Worm (Caenorhabditis elegans): ENCODE measurements around the gene srh-47.
"Not testable (repeated sequence)": the region's sequence is repeated elsewhere in the genome, so short reads cannot be mapped to it uniquely, and the experiment has no call there.

Gene srh-47

ce11 chrV:11290888-11291287, 9.6 kb downstream of the srh-47 start, which contains the start of gene C03E10.1:
Gene C03E10.1, plus strand, starts transcription at chrV:11291188.
- TF ChIP-seq dao-5 (tag; optimal IDR thresholded peaks at IDR 0.05) (no peak), W03F9.2 (tag; optimal IDR thresholded peaks at IDR 0.05) (no peak), him-1 (tag; optimal IDR thresholded peaks at IDR 0.05) (no peak)

ce11 chrV:11286114-11286513, 14.3 kb downstream of the srh-47 start, which contains the start of gene C03E10.3:
Gene C03E10.3, plus strand, starts transcription at chrV:11286414.
- not testable (repeated sequence) for TF ChIP-seq W03F9.2, dao-5, him-1 (tag; optimal IDR thresholded peaks at IDR 0.05)

ce11 chrV:11282272-11282671, 18.2 kb downstream of the srh-47 start, which contains the start of gene gly-20:
Gene gly-20, plus strand, starts transcription at chrV:11282572.
- no peak for TF ChIP-seq him-1 (tag; optimal IDR thresholded peaks at IDR 0.05)
- TF ChIP-seq W03F9.2 (tag; optimal IDR thresholded peaks at IDR 0.05), result no peak
- TF ChIP-seq dao-5 (tag; optimal IDR thresholded peaks at IDR 0.05), result no peak

ce11 chrV:11281414-11282209, 18.8 kb downstream of the srh-47 start:
- TF ChIP-seq him-1 (tag; optimal IDR thresholded peaks at IDR 0.05) (no peak), W03F9.2 (tag; optimal IDR thresholded peaks at IDR 0.05) (no peak), dao-5 (tag; optimal IDR thresholded peaks at IDR 0.05) (no peak)

- TF ChIP-seq W03F9.2 (tag; optimal IDR thresholded peaks at IDR 0.05), result no peak
- TF ChIP-seq him-1 (tag; optimal IDR thresholded peaks at IDR 0.05), result no peak
- TF ChIP-seq dao-5 (tag; optimal IDR thresholded peaks at IDR 0.05), result no peak
Measured at ce11 chrV:11279564-11279963, 20.9 kb downstream of the srh-47 start.

ce11 chrV:11272848-11273247, 27.6 kb downstream of the srh-47 start, which contains the start of gene clec-223:
Gene clec-223, plus strand, starts transcription at chrV:11273148.
- TF ChIP-seq W03F9.2 (tag; optimal IDR thresholded peaks at IDR 0.05), result no peak

- no peak for TF ChIP-seq W03F9.2 (tag; optimal IDR thresholded peaks at IDR 0.05)
- TF ChIP-seq dao-5 (tag; optimal IDR thresholded peaks at IDR 0.05), result no peak
- TF ChIP-seq him-1 (tag; optimal IDR thresholded peaks at IDR 0.05), result no peak
Measured at ce11 chrV:11271051-11271450, 29.4 kb downstream of the srh-47 start, which contains the start of gene clec-222. Gene clec-222, plus strand, starts transcription at chrV:11271351.

ce11 chrV:11268791-11269190, 31.6 kb downstream of the srh-47 start, which contains the start of gene str-115:
Gene str-115, plus strand, starts transcription at chrV:11269091.
- TF ChIP-seq W03F9.2 (tag; optimal IDR thresholded peaks at IDR 0.05) (no peak), him-1 (tag; optimal IDR thresholded peaks at IDR 0.05) (no peak), dao-5 (tag; optimal IDR thresholded peaks at IDR 0.05) (no peak)

- TF ChIP-seq dao-5 (tag; optimal IDR thresholded peaks at IDR 0.05) (no peak), W03F9.2 (tag; optimal IDR thresholded peaks at IDR 0.05) (no peak), him-1 (tag; optimal IDR thresholded peaks at IDR 0.05) (no peak)
Measured at ce11 chrV:11266681-11267080, 33.8 kb downstream of the srh-47 start, which contains the start of gene str-116. Gene str-116, plus strand, starts transcription at chrV:11266981.

- TF ChIP-seq W03F9.2 (tag; optimal IDR thresholded peaks at IDR 0.05) (no peak), him-1 (tag; optimal IDR thresholded peaks at IDR 0.05) (no peak), dao-5 (tag; optimal IDR thresholded peaks at IDR 0.05) (no peak)
Measured at ce11 chrV:11265482-11265881, 35.0 kb downstream of the srh-47 start, which contains the start of gene cln-3.1. Gene cln-3.1, minus strand, starts transcription at chrV:11265652.

ce11 chrV:11263025-11263424, 37.4 kb downstream of the srh-47 start, which contains the start of gene F07B10.4:
Gene F07B10.4, minus strand, starts transcription at chrV:11263125.
- no peak for TF ChIP-seq W03F9.2 (tag; optimal IDR thresholded peaks at IDR 0.05)
- TF ChIP-seq him-1 (tag; optimal IDR thresholded peaks at IDR 0.05), result no peak
- no peak for TF ChIP-seq dao-5 (tag; optimal IDR thresholded peaks at IDR 0.05)

- TF ChIP-seq him-1 (tag; optimal IDR thresholded peaks at IDR 0.05) (no peak), W03F9.2 (tag; optimal IDR thresholded peaks at IDR 0.05) (no peak), dao-5 (tag; optimal IDR thresholded peaks at IDR 0.05) (no peak)
Measured at ce11 chrV:11260622-11261021, 39.8 kb downstream of the srh-47 start, which contains the start of gene F07B10.7. Gene F07B10.7, minus strand, starts transcription at chrV:11260722.

ce11 chrV:11258896-11259295, 41.5 kb downstream of the srh-47 start, which contains the start of gene lgc-36:
Gene lgc-36, minus strand, starts transcription at chrV:11258996.
- TF ChIP-seq dao-5 (tag; optimal IDR thresholded peaks at IDR 0.05) (no peak), him-1 (tag; optimal IDR thresholded peaks at IDR 0.05) (no peak), W03F9.2 (tag; optimal IDR thresholded peaks at IDR 0.05) (no peak)

- TF ChIP-seq him-1 (tag; optimal IDR thresholded peaks at IDR 0.05) (no peak), dao-5 (tag; optimal IDR thresholded peaks at IDR 0.05) (no peak), W03F9.2 (tag; optimal IDR thresholded peaks at IDR 0.05) (no peak)
Measured at ce11 chrV:11254980-11255379, 45.5 kb downstream of the srh-47 start, which contains the start of gene srsx-31. Gene srsx-31, minus strand, starts transcription at chrV:11255080.
